Worm (Caenorhabditis elegans) whole organism, L4 larva: ENCODE data around the gene C50E10.2.

Experiments
- R02D3.7 ChIP-seq: fragments of 150-350 bp; sonication (generic microtip); optimal IDR thresholded peaks from 3 replicates; lab custom pipeline; 2014; ENCODE audit warnings: missing biosample characterization, missing genetic modification characterization
- aha-1 ChIP-seq: fragments of 150-350 bp; peaks from one replicate; lab custom pipeline; 2014; ENCODE audit warnings: missing biosample characterization, missing genetic modification characterization
- aly-2 ChIP-seq: sonication (generic microtip); optimal IDR thresholded peaks from 2 replicates; lab custom pipeline; 2018; ENCODE audit warnings: missing biosample characterization, missing genetic modification characterization
- attf-4 ChIP-seq: sonication (generic microtip); optimal IDR thresholded peaks from 3 replicates; lab custom pipeline; 2017; ENCODE audit warnings: missing biosample characterization, missing genetic modification characterization
- ces-1 ChIP-seq: fragments of 150-350 bp; sonication (generic microtip); optimal IDR thresholded peaks from 4 replicates; lab custom pipeline; 2014; ENCODE audit warnings: missing biosample characterization, missing genetic modification reagents, missing genetic modification characterization
- dmd-8 ChIP-seq: fragments of 200-800 bp; sonication (Bioruptor generic); IDR thresholded peaks from 2 replicates; pipeline ENCODE4 v1.3.6; 2022; ENCODE audit warnings: missing genetic modification characterization, missing compliant biosample characterization
- hlh-30 ChIP-seq: sonication (generic microtip); optimal IDR thresholded peaks from 2 replicates; lab custom pipeline; 2017; ENCODE audit warnings: antibody characterized with exemption, mild to moderate bottlenecking, missing genetic modification characterization, missing compliant biosample characterization; ENCODE audit not compliant: insufficient read depth
- jun-1 ChIP-seq: fragments of 150-350 bp; optimal IDR thresholded peaks from 2 replicates; lab custom pipeline; 2014; ENCODE audit warnings: missing biosample characterization, missing genetic modification reagents, missing genetic modification characterization
- mdl-1 ChIP-seq, 2 experiments: fragments of 150-350 bp in 1 of 2; sonication (generic microtip) in 1 of 2; optimal IDR thresholded peaks; 2 replicates each; lab custom pipeline; 2014 to 2017; ENCODE audit warnings: missing biosample characterization in 2 of 2, missing genetic modification characterization in 2 of 2
- nhr-28 ChIP-seq: fragments of 150-350 bp; optimal IDR thresholded peaks from 2 replicates; lab custom pipeline; 2014; ENCODE audit warnings: missing biosample characterization, missing genetic modification characterization
- spr-3 ChIP-seq: fragments of 200-800 bp; sonication (Bioruptor generic); optimal IDR thresholded peaks from 2 replicates; lab custom pipeline; 2018; ENCODE audit warnings: mild to moderate bottlenecking, missing genetic modification characterization, missing compliant biosample characterization

DNA sequence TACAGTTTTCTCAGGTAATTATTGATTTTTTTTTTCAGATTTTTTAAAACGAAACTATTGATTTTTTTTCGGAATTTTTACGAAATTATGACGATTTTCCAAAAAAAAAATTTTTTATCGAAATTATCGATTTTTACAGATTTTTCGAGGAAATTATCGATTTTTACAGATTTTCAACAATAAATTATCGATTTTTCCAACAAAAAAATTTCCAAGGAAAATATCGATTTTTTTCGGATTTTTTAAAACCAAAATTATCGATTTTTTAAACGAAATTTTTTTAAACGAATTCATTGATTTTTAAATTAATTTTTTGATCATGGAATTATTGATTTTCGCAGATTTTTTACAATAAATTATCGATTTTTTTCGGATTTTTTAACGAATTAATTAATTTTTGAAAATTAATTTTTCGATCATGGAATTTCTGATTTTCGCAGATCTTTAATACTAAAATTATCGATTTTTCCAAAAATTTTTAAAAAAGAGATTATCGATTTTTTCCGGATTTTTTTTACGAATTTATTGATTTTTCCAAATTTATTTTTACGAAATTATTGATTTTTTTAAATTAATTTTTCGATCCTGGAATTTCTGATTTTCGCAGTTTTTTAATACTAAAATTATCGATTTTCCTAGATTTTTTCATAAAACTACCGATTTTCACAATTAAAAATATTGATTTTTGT, 53.8 kb downstream of the C50E10.2 start:
- TF ChIP-seq R02D3.7 (tag; lab: Kevin White, UChicago) (no peak), hlh-30 (tag; lab: Kevin White, UChicago) (no peak), aha-1 (no peak), jun-1 (tag; lab: Kevin White, UChicago) (no peak), aly-2 (no peak), dmd-8 (GFP tag; lab: Robert Waterston, UW) (no peak), spr-3 (GFP tag; lab: Kevin White, UChicago) (no peak), nhr-28 (tag; lab: Kevin White, UChicago) (no peak), mdl-1 (tag; optimal IDR thresholded peaks at IDR 0.05; lab: Kevin White, UChicago) (no peak), ces-1 (no peak), attf-4 (tag; lab: Kevin White, UChicago) (no peak)
